Worm (Caenorhabditis elegans): Measurements from ENCODE around the gene bed-2.

DNA sequence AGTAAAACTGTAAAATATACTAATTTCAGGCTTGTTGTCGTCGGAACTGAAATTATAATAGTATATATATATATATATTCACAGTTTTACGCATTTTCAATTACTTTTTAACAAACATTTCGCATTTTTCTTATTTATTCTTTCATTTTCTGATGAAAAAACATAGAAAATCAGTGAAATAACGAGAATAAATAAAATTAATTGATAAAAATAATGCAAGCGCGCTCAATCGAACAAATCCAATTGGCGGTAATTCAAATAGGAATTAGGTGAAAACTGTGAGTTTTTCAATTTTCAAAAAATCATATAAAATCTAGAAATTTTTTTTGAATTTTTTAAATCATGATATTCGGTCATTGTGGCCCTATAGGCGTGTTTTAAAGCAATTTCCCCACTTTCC, 39.5 kb upstream of the bed-2 start:
- no peak for TF ChIP-seq dao-5 (tag; optimal IDR thresholded peaks at IDR 0.05)
- TF ChIP-seq him-1 (tag; optimal IDR thresholded peaks at IDR 0.05): no peak
- no peak for TF ChIP-seq W03F9.2 (tag; optimal IDR thresholded peaks at IDR 0.05)

All from whole organism, L4/young adult.